Worm (Caenorhabditis elegans): ENCODE data around the gene Y116A8C.19.

DNA sequence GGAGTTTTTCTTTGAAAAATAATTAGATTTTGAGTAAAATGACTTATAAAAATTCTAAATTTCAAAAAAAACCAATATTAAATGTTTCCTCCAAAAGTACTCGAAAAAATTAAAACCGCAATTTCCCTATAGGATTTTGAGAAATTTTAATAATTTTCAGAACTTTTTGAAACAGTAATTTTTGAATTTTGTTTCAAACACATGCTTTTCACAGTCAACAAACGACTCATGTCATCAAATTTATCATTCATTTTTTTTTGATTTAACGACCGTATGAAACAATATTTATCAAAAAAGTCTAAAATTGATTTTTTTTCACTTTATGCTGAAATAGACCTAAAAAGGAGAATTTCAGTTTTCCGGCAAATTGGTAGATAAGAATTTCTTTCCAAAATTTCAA, 12.9 kb downstream of the Y116A8C.19 start:
- TF ChIP-seq aly-2 (tag; optimal IDR thresholded peaks at IDR 0.05) (no peak), nhr-84 (tag; optimal IDR thresholded peaks at IDR 0.05) (no peak), unc-30 (tag; optimal IDR thresholded peaks at IDR 0.05) (no peak), nhr-12 (tag; optimal IDR thresholded peaks at IDR 0.05) (no peak), skn-1 (tag; optimal IDR thresholded peaks at IDR 0.05) (no peak), nhr-237 (tag; optimal IDR thresholded peaks at IDR 0.05) (no peak), ama-1 (optimal IDR thresholded peaks at IDR 0.05) (no peak), egl-27 (tag; optimal IDR thresholded peaks at IDR 0.05) (no peak)
